Worm (Caenorhabditis elegans): ENCODE measurements around the gene F08F8.7.

Gene F08F8.7

DNA sequence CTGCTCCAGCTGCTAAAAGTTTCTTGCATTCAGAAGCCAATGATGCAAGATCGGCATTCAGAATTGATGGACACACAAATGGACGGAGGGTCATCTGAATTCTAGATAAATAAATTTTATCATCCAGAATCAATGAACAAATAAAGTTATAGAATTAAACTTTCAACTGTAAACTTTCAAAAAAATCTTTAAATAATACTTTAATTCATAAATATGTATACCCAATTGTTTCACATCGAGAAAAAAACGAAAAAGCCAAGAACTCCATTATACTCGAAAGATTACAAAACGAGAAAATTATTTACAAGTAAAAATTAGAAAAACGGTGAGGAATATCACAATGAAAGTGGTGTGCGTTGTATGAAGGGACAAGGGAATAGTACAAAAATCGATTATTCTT is at the start of gene F08F8.7:
TSS of gene F08F8.7 (minus strand) at position 101 of the 400 bp plus-strand sequence.
- no peak for TF ChIP-seq B0261.1 (tag; optimal IDR thresholded peaks at IDR 0.05)

DNA sequence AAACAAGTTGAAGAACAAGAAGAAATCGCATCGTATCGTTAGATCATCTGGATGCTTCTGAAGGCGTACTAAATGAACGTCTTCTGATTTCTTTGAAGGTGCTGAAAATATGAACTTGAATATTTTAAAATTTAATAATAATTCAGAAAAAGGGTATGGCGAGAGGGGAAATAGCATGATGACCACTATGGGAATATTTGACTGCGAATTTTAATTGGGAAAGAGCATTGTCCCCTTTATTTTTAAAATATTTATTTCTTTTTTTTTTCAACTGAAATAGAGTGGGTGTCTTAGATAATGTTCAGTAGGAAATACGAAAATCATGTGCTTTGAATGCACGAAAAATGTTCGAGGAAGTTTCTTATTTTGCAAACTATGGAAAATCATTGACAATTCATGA is 48.4 kb upstream of the F08F8.7 start, which contains the start of gene lgc-50:
TSS of gene lgc-50 (minus strand) at position 101 of the 400 bp plus-strand sequence.
- TF ChIP-seq dpff-1 (tag; optimal IDR thresholded peaks at IDR 0.05) (no peak), T07F8.4 (tag; optimal IDR thresholded peaks at IDR 0.05) (no peak), rcor-1 (GFP tag; IDR thresholded peaks at IDR 0.05) (no peak), T26A5.8 (tag; optimal IDR thresholded peaks at IDR 0.05) (no peak), tbp1 (GFP tag; optimal IDR thresholded peaks at IDR 0.05) (no peak), B0336.3 (GFP tag; IDR thresholded peaks at IDR 0.05) (no peak), snpc-3.4 (tag; optimal IDR thresholded peaks at IDR 0.05) (no peak), aptf-3 (GFP tag; IDR thresholded peaks at IDR 0.05) (no peak), ama-1 (optimal IDR thresholded peaks at IDR 0.05) (no peak), ama-1 (GFP tag; optimal IDR thresholded peaks at IDR 0.05) (no peak), rpc-1 (optimal IDR thresholded peaks at IDR 0.05) (no peak), rpc-1 (tag; optimal IDR thresholded peaks at IDR 0.05) (no peak), F52B5.7 (tag; optimal IDR thresholded peaks at IDR 0.05) (no peak), Y79H2A.3 (GFP tag; conservative IDR thresholded peaks at IDR 0.05) (no peak), ztf-22 (GFP tag; optimal IDR thresholded peaks at IDR 0.05) (no peak), hsf-1 (GFP tag; IDR thresholded peaks at IDR 0.05) (no peak), snpc-1.1 (tag; optimal IDR thresholded peaks at IDR 0.05; ENCODE audit: insufficient read depth) (no peak), C17E4.6 (GFP tag; IDR thresholded peaks at IDR 0.05) (no peak), attf-6 (GFP tag; IDR thresholded peaks at IDR 0.05) (no peak), hmg-1.2 (GFP tag; IDR thresholded peaks at IDR 0.05) (no peak), ceh-58 (GFP tag; IDR thresholded peaks at IDR 0.05) (no peak), F39B2.1 (GFP tag; IDR thresholded peaks at IDR 0.05) (no peak)

DNA sequence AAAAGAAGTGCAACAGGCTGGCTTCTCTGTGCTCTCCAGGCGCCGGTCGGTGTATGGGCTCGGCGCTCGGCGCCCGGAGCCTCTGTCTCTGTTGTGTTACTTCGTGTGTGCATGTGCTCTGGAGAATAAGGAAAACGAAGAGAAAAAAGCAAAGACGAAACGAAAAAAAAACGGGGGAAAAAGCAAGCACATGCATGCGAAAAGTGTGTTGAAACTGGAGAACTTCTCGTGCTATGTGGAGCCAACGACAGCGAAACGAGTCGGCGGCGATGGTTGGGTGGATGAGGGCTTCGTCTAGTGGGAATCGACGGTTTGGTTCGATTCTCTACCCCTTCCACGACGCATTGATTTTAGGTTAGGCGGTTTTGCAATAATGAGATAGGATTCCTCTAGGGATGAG is 40.4 kb upstream of the F08F8.7 start:
- no peak for TF ChIP-seq mel-28 (tag; optimal IDR thresholded peaks at IDR 0.05; ENCODE audit: borderline replicate concordance)
- 0 out of 2 replicates have a peak, but pooled peaks have one; percentile 14 for TF ChIP-seq madf-6 (GFP tag; IDR thresholded peaks at IDR 0.05)
- TF ChIP-seq ztf-22 (GFP tag; optimal IDR thresholded peaks at IDR 0.05), result no peak
- TF ChIP-seq hlh-12 (tag; optimal IDR thresholded peaks at IDR 0.05), result no peak
- TF ChIP-seq sdz-38 (tag; optimal IDR thresholded peaks at IDR 0.05), result no peak
- TF ChIP-seq F37B4.10 (GFP tag; IDR thresholded peaks at IDR 0.05), result no peak
- TF ChIP-seq dpl-1 (GFP tag; optimal IDR thresholded peaks at IDR 0.05), result no peak
- TF ChIP-seq lin-35 (GFP tag; optimal IDR thresholded peaks at IDR 0.05), result peak in 1 of 3 experiments; percentile 51
- TF ChIP-seq ceh-58 (GFP tag; IDR thresholded peaks at IDR 0.05), result no peak
- TF ChIP-seq chd-7 (tag; optimal IDR thresholded peaks at IDR 0.05), result peak; percentile 8
- no peak for TF ChIP-seq ceh-40 (GFP tag; IDR thresholded peaks at IDR 0.05)
- peak; percentile 64 for TF ChIP-seq lin-40 (tag; optimal IDR thresholded peaks at IDR 0.05)
- TF ChIP-seq lin-26 (GFP tag; IDR thresholded peaks at IDR 0.05), result 0 out of 2 replicates have a peak, but pooled peaks have one; percentile 36
- TF ChIP-seq nfya-2 (GFP tag; IDR thresholded peaks at IDR 0.05), result no peak
- no peak for TF ChIP-seq lag-1 (GFP tag; IDR thresholded peaks at IDR 0.05)
- peak in 1 of 2 experiments; percentile 21 for TF ChIP-seq rec-8 (tag; optimal IDR thresholded peaks at IDR 0.05)
- TF ChIP-seq rpc-1 (optimal IDR thresholded peaks at IDR 0.05), result peak; percentile 58
- TF ChIP-seq rpc-1 (tag; optimal IDR thresholded peaks at IDR 0.05), result peak; percentile 53
- TF ChIP-seq F52B5.7 (tag; optimal IDR thresholded peaks at IDR 0.05), result no peak
- TF ChIP-seq nhr-27 (tag; optimal IDR thresholded peaks at IDR 0.05), result no peak
- TF ChIP-seq F33H1.4 (GFP tag; IDR thresholded peaks at IDR 0.05), result 0 out of 2 replicates have a peak, but pooled peaks have one; percentile 10
- TF ChIP-seq repo-1 (tag; optimal IDR thresholded peaks at IDR 0.05), result peak; percentile 86
- no peak; the same call in 1 of the 2 replicates for TF ChIP-seq let-526 (GFP tag; IDR thresholded peaks at IDR 0.05)
- peak; percentile 68; the same call in 1 of the 2 replicates for TF ChIP-seq Y56A3A.18 (GFP tag; IDR thresholded peaks at IDR 0.05)
- TF ChIP-seq hmg-1.2 (GFP tag; IDR thresholded peaks at IDR 0.05), result peak; percentile 59
- peak; percentile 67 for TF ChIP-seq B0261.1 (tag; optimal IDR thresholded peaks at IDR 0.05)
- no peak for TF ChIP-seq Y79H2A.3 (GFP tag; conservative IDR thresholded peaks at IDR 0.05)
- TF ChIP-seq bed-2 (GFP tag; IDR thresholded peaks at IDR 0.05), result no peak
- TF ChIP-seq dox-1 (GFP tag; IDR thresholded peaks at IDR 0.05), result peak; percentile 73
- no peak for TF ChIP-seq dpff-1 (tag; optimal IDR thresholded peaks at IDR 0.05)
- peak; percentile 48 for TF ChIP-seq attf-5 (GFP tag; optimal IDR thresholded peaks at IDR 0.05)
- TF ChIP-seq F23B12.7 (tag; optimal IDR thresholded peaks at IDR 0.05; ENCODE audit: insufficient read depth), result peak; percentile 8

All from whole organism, young adult.